Fruit fly (Drosophila melanogaster) whole organism, wandering third instar larva: ENCODE measurements around the gene Cp19.

Source experiments
- Abd-B ChIP-seq: fragments of >200 bp; optimal IDR thresholded peaks from 2 replicates; lab custom pipeline; 2017; ENCODE audit warnings: missing biosample characterization, missing genetic modification characterization
- CG32264 ChIP-seq: fragments of 200-800 bp; sonication (Bioruptor generic); optimal IDR thresholded peaks from 2 replicates; lab custom pipeline; 2016; ENCODE audit warnings: missing biosample characterization, missing genetic modification characterization
- CG9705 ChIP-seq: fragments of 200-800 bp; sonication (Bioruptor generic); optimal IDR thresholded peaks from 2 replicates; lab custom pipeline; 2018; ENCODE audit warnings: missing biosample characterization, mild to moderate bottlenecking, missing genetic modification characterization
- CrebA ChIP-seq: fragments of 200-800 bp; sonication (Bioruptor generic); optimal IDR thresholded peaks from 2 replicates; lab custom pipeline; 2016; ENCODE audit warnings: missing biosample characterization, mild to moderate bottlenecking, missing genetic modification characterization, borderline replicate concordance
- Dfd ChIP-seq: fragments of >200 bp; optimal IDR thresholded peaks from 2 replicates; lab custom pipeline; 2017; ENCODE audit warnings: missing biosample characterization, missing genetic modification characterization
- Dif ChIP-seq: fragments of 200-275, 200-300 bp; sonication (Bioruptor generic); optimal IDR thresholded peaks from 2 replicates; lab custom pipeline; 2018; ENCODE audit warnings: missing biosample characterization, missing genetic modification characterization; ENCODE audit not compliant: partially characterized antibody
- GATAd ChIP-seq: sonication (Bioruptor generic); optimal IDR thresholded peaks from 2 replicates; lab custom pipeline; 2016; ENCODE audit warnings: missing biosample characterization, missing genetic modification characterization
- HLH106 ChIP-seq: fragments of 200-800 bp; optimal IDR thresholded peaks from 3 replicates; lab custom pipeline; 2019; ENCODE audit warnings: missing biosample characterization, mild to moderate bottlenecking, missing genetic modification characterization, moderate library complexity
- Hnf4 ChIP-seq: fragments of 200-800 bp; sonication (Bioruptor generic); optimal IDR thresholded peaks from 2 replicates; lab custom pipeline; 2016; ENCODE audit warnings: missing biosample characterization, mild to moderate bottlenecking, missing genetic modification characterization
- Hr78 ChIP-seq: fragments of >200 bp; optimal IDR thresholded peaks from 2 replicates; lab custom pipeline; 2017; ENCODE audit warnings: missing biosample characterization, missing genetic modification characterization
- Hr83 ChIP-seq: fragments of 200-300 bp; sonication (Bioruptor generic); optimal IDR thresholded peaks from 2 replicates; lab custom pipeline; 2016; ENCODE audit warnings: missing biosample characterization, mild to moderate bottlenecking, missing genetic modification characterization, moderate library complexity; ENCODE audit not compliant: poor library complexity, severe bottlenecking
- Jra ChIP-seq: sonication (Bioruptor generic); optimal IDR thresholded peaks from 2 replicates; lab custom pipeline; 2016; ENCODE audit warnings: missing biosample characterization, missing genetic modification characterization
- Mio ChIP-seq: sonication (Bioruptor generic); optimal IDR thresholded peaks from 2 replicates; lab custom pipeline; 2016; ENCODE audit warnings: missing biosample characterization, missing genetic modification characterization
- Myc ChIP-seq: fragments of >200 bp; optimal IDR thresholded peaks from 2 replicates; lab custom pipeline; 2017
- N ChIP-seq: fragments of >200 bp; optimal IDR thresholded peaks from 2 replicates; lab custom pipeline; 2018; ENCODE audit warnings: missing biosample characterization, missing external identifiers, missing genetic modification characterization
- OdsH ChIP-seq: fragments of 200-800 bp; sonication (Bioruptor generic); optimal IDR thresholded peaks from 2 replicates; lab custom pipeline; 2016; ENCODE audit warnings: missing biosample characterization, mild to moderate bottlenecking, missing genetic modification characterization
- Rel ChIP-seq, 2 experiments: fragments of 200-800 bp; sonication (Bioruptor generic) in 1 of 2; optimal IDR thresholded peaks; 2 replicates in 1 of 2; 3 replicates in 1 of 2; lab custom pipeline; 2016 to 2019; ENCODE audit warnings: mild to moderate bottlenecking in 2 of 2, missing biosample characterization in 2 of 2, missing genetic modification characterization in 2 of 2, moderate library complexity in 1 of 2
- Sp1 ChIP-seq: fragments of 200-800 bp; sonication (Bioruptor generic); optimal IDR thresholded peaks from 3 replicates; lab custom pipeline; 2019; ENCODE audit warnings: missing biosample characterization, mild to moderate bottlenecking, missing genetic modification characterization, moderate library complexity
- Vsx2 ChIP-seq: fragments of 200-300, 225-300 bp; sonication (Bioruptor generic); optimal IDR thresholded peaks from 2 replicates; lab custom pipeline; 2018; ENCODE audit warnings: missing biosample characterization, missing genetic modification characterization; ENCODE audit not compliant: partially characterized antibody
- br ChIP-seq: fragments of 200-800 bp; sonication (Bioruptor generic); optimal IDR thresholded peaks from 2 replicates; lab custom pipeline; 2016; ENCODE audit warnings: missing biosample characterization, missing genetic modification characterization
- brk ChIP-seq: fragments of 200-800 bp; sonication (Bioruptor generic); optimal IDR thresholded peaks from 2 replicates; lab custom pipeline; 2016; ENCODE audit warnings: missing biosample characterization, mild to moderate bottlenecking, missing genetic modification characterization
- dl ChIP-seq, 2 experiments: fragments of 175-275, 200-275 bp in 1 of 2; fragments of 200-275 bp in 1 of 2; sonication (Bioruptor generic); optimal IDR thresholded peaks; lab custom pipeline; 2018; ENCODE audit warnings: mild to moderate bottlenecking in 2 of 2, missing biosample characterization in 2 of 2, missing genetic modification characterization in 2 of 2, moderate library complexity in 2 of 2; ENCODE audit not compliant: partially characterized antibody in 2 of 2, insufficient read depth in 1 of 2
- dmrt93B ChIP-seq: fragments of 200-800 bp; sonication (Bioruptor generic); optimal IDR thresholded peaks from 2 replicates; lab custom pipeline; 2018; ENCODE audit warnings: missing biosample characterization, mild to moderate bottlenecking, missing genetic modification characterization
- dsf ChIP-seq: sonication (Bioruptor generic); optimal IDR thresholded peaks from 2 replicates; lab custom pipeline; 2016; ENCODE audit warnings: missing biosample characterization, missing genetic modification characterization, borderline replicate concordance
- ey ChIP-seq: fragments of 200-800 bp; sonication (Bioruptor generic); optimal IDR thresholded peaks from 2 replicates; lab custom pipeline; 2016; ENCODE audit warnings: missing biosample characterization, missing genetic modification characterization
- foxo ChIP-seq, 2 experiments: fragments of 200-800 bp; sonication (Bioruptor generic); optimal IDR thresholded peaks; 2 replicates in 1 of 2; 3 replicates in 1 of 2; lab custom pipeline; 2016 to 2017; ENCODE audit warnings: missing biosample characterization in 2 of 2, missing genetic modification characterization in 2 of 2
- fru ChIP-seq: fragments of 200-800 bp; sonication (Bioruptor generic); optimal IDR thresholded peaks from 3 replicates; lab custom pipeline; 2016; ENCODE audit warnings: missing biosample characterization, mild to moderate bottlenecking, missing genetic modification characterization
- h ChIP-seq: fragments of 200-800 bp; sonication (Bioruptor generic); optimal IDR thresholded peaks from 3 replicates; lab custom pipeline; 2016; ENCODE audit warnings: missing biosample characterization, mild to moderate bottlenecking, missing genetic modification characterization
- jim ChIP-seq: fragments of 175-275, 200-325 bp; sonication (Bioruptor generic); optimal IDR thresholded peaks from 2 replicates; lab custom pipeline; 2016; ENCODE audit warnings: missing biosample characterization, mild to moderate bottlenecking, missing genetic modification characterization
- lola ChIP-seq: fragments of >200 bp; optimal IDR thresholded peaks from 2 replicates; lab custom pipeline; 2017; ENCODE audit warnings: missing biosample characterization, missing genetic modification characterization
- pan ChIP-seq: fragments of >200 bp; optimal IDR thresholded peaks from 2 replicates; lab custom pipeline; 2017
- psq ChIP-seq: fragments of 200-800 bp; sonication (Bioruptor generic); optimal IDR thresholded peaks from 3 replicates; lab custom pipeline; 2017; ENCODE audit warnings: missing biosample characterization, mild to moderate bottlenecking, missing genetic modification characterization, moderate library complexity
- rgr ChIP-seq: fragments of 200-800 bp; sonication (Bioruptor generic); optimal IDR thresholded peaks from 3 replicates; lab custom pipeline; 2016; ENCODE audit warnings: missing biosample characterization, mild to moderate bottlenecking, missing genetic modification characterization
- sage ChIP-seq: fragments of 200-800 bp; sonication (Bioruptor generic); optimal IDR thresholded peaks from 2 replicates; lab custom pipeline; 2016; ENCODE audit warnings: missing biosample characterization, mild to moderate bottlenecking, missing genetic modification characterization
- sv ChIP-seq: fragments of 200-800 bp; sonication (Bioruptor generic); optimal IDR thresholded peaks from 3 replicates; lab custom pipeline; 2016; ENCODE audit warnings: missing biosample characterization, missing genetic modification characterization
- tai ChIP-seq: sonication (Bioruptor generic); optimal IDR thresholded peaks from 2 replicates; lab custom pipeline; 2016; ENCODE audit warnings: missing biosample characterization, missing genetic modification characterization
- usp ChIP-seq: fragments of >200 bp; optimal IDR thresholded peaks from 2 replicates; lab custom pipeline; 2017; ENCODE audit warnings: missing biosample characterization, missing genetic modification characterization
- woc ChIP-seq: sonication (Bioruptor generic); optimal IDR thresholded peaks from 2 replicates; lab custom pipeline; 2016; ENCODE audit warnings: missing biosample characterization, mild to moderate bottlenecking, missing genetic modification characterization

Gene Cp19

dm6 chr3L:8693558-8694502, 35.8 kb upstream of the Cp19 start:
- no peak for TF ChIP-seq Hr83 (GFP tag; lab: Kevin White, UChicago)
- no peak for TF ChIP-seq psq
- no peak for TF ChIP-seq Jra (GFP tag; lab: Kevin White, UChicago)
- TF ChIP-seq brk (GFP tag; lab: Kevin White, UChicago): no peak
- no peak for TF ChIP-seq Rel (GFP tag; optimal IDR thresholded peaks at IDR 0.05; lab: Kevin White, UChicago)
- peak; percentile 69 for TF ChIP-seq Rel (tag; optimal IDR thresholded peaks at IDR 0.05; lab: Kevin White, UChicago)
- TF ChIP-seq N: no peak

- TF ChIP-seq Hnf4 (GFP tag; lab: Kevin White, UChicago) (no peak), CG32264 (GFP tag; lab: Kevin White, UChicago) (no peak), Hr78 (no peak), GATAd (GFP tag; lab: Kevin White, UChicago) (no peak), CG9705 (GFP tag; lab: Kevin White, UChicago) (no peak), Dfd (GFP tag; lab: Kevin White, UChicago) (no peak), rgr (GFP tag; lab: Kevin White, UChicago) (no peak)
Measured at dm6 chr3L:8695959-8696358, 33.7 kb upstream of the Cp19 start.

dm6 chr3L:8696487-8696954, 33.1 kb upstream of the Cp19 start:
- no peak for TF ChIP-seq usp (GFP tag; lab: Kevin White, UChicago)
- TF ChIP-seq Dif: no peak
- TF ChIP-seq pan (lab: Kevin White, UChicago): no peak
- TF ChIP-seq tai (GFP tag; lab: Kevin White, UChicago): peak; percentile 89
- peak; percentile 50 for TF ChIP-seq Sp1 (GFP tag; lab: Kevin White, UChicago)
- peak; percentile 55 for TF ChIP-seq brk (GFP tag; lab: Kevin White, UChicago)
- TF ChIP-seq lola (GFP tag; lab: Kevin White, UChicago): no peak
- peak; percentile 67 for TF ChIP-seq Hnf4 (GFP tag; lab: Kevin White, UChicago)
- TF ChIP-seq Abd-B (GFP tag; lab: Kevin White, UChicago): no peak
- peak; percentile 99 for TF ChIP-seq Hr83 (GFP tag; lab: Kevin White, UChicago)
- peak; percentile 64 for TF ChIP-seq psq
- TF ChIP-seq br: peak; percentile 65
- no peak for TF ChIP-seq Myc
- TF ChIP-seq dmrt93B: peak; percentile 39
- TF ChIP-seq sv (GFP tag; lab: Kevin White, UChicago): no peak
- peak; percentile 11 for TF ChIP-seq Rel (GFP tag; optimal IDR thresholded peaks at IDR 0.05; lab: Kevin White, UChicago)
- TF ChIP-seq Rel (tag; optimal IDR thresholded peaks at IDR 0.05; lab: Kevin White, UChicago): peak; percentile 85
- peak; percentile 4 for TF ChIP-seq CrebA (GFP tag; lab: Kevin White, UChicago)
- no peak for TF ChIP-seq GATAd (GFP tag; lab: Kevin White, UChicago)
- TF ChIP-seq Dfd (GFP tag; lab: Kevin White, UChicago): no peak
- TF ChIP-seq dl (GFP tag; optimal IDR thresholded peaks at IDR 0.05; lab: Kevin White, UChicago; ENCODE audit: insufficient read depth in 1 of 2, partially characterized antibody in 2 of 2): no peak
- TF ChIP-seq rgr (GFP tag; lab: Kevin White, UChicago): peak; percentile 86
- peak; percentile 42 for TF ChIP-seq CG9705 (GFP tag; lab: Kevin White, UChicago)
- TF ChIP-seq Mio (GFP tag; lab: Kevin White, UChicago): no peak
- no peak for TF ChIP-seq Hr78
- TF ChIP-seq N: no peak
- peak; percentile 55 for TF ChIP-seq jim (GFP tag; lab: Kevin White, UChicago)
- peak in 1 of 2 experiments; percentile 64 for TF ChIP-seq foxo (GFP tag; optimal IDR thresholded peaks at IDR 0.05; lab: Kevin White, UChicago)
- peak; percentile 58 for TF ChIP-seq sage
- TF ChIP-seq h (GFP tag; lab: Kevin White, UChicago): peak; percentile 99
- peak; percentile 78 for TF ChIP-seq OdsH
- no peak for TF ChIP-seq woc
- TF ChIP-seq CG32264 (GFP tag; lab: Kevin White, UChicago): no peak
- peak; percentile 7 for TF ChIP-seq ey (GFP tag; lab: Kevin White, UChicago)
- TF ChIP-seq Jra (GFP tag; lab: Kevin White, UChicago): peak; percentile 54
- TF ChIP-seq Vsx2 (GFP tag; lab: Kevin White, UChicago): no peak
- TF ChIP-seq HLH106 (tag; lab: Kevin White, UChicago): peak; percentile 48
- TF ChIP-seq dsf (GFP tag; lab: Kevin White, UChicago): peak; percentile 30
- peak; percentile 63 for TF ChIP-seq fru (GFP tag; lab: Kevin White, UChicago)
